Fruit fly (Drosophila melanogaster): ENCODE results near the gene CG7044.

CG7044 gene

DNA sequence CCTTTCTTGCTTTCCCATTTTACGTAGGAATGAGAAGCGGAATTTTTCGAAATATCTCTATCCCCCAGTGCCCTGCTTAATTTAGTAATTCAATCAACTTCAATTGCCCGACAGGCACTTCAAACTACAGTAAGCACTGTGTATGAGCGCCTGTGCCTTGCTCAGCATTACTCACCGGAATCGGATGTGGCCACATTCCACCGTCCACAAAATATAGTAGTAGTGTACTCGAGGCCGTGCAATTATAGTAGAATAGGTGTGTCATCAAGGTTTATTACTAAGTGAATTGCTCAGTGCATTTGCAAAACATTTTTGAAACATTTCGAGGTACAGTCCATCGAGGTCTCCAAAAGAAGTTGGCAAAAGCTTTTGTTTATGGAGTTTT lies 35.8 kb downstream of the CG7044 start:
- no peak for TF ChIP-seq pita (GFP tag; optimal IDR thresholded peaks at IDR 0.05)
- no peak for TF ChIP-seq pan (optimal IDR thresholded peaks at IDR 0.05)
- peak in 1 of 2 experiments; percentile 9 for TF ChIP-seq pan (GFP tag; optimal IDR thresholded peaks at IDR 0.05 in 1 of 2, IDR thresholded peaks at IDR 0.05 in 1 of 2)
- TF ChIP-seq CG1603 (tag; optimal IDR thresholded peaks at IDR 0.05) = peak; percentile 28
- TF ChIP-seq esg (GFP tag; conservative IDR thresholded peaks at IDR 0.05) = no peak
- TF ChIP-seq grau (tag; optimal IDR thresholded peaks at IDR 0.05) = peak; percentile 89
- peak; percentile 15 for TF ChIP-seq CG15514 (GFP tag; optimal IDR thresholded peaks at IDR 0.05)
- no peak for TF ChIP-seq Hr78 (GFP tag; optimal IDR thresholded peaks at IDR 0.05)
- no peak for TF ChIP-seq Blimp-1 (GFP tag; optimal IDR thresholded peaks at IDR 0.05)
- TF ChIP-seq CG12744 (GFP tag; optimal IDR thresholded peaks at IDR 0.05) = no peak
- TF ChIP-seq Vsx1 (GFP tag; optimal IDR thresholded peaks at IDR 0.05) = no peak
- peak; percentile 40; the same call in 2 of the 3 replicates for TF ChIP-seq row (GFP tag; IDR thresholded peaks at IDR 0.05)
- no peak for TF ChIP-seq CG34422 (GFP tag; IDR thresholded peaks at IDR 0.05)
- peak; percentile 18 for TF ChIP-seq Oli (tag; optimal IDR thresholded peaks at IDR 0.05)
- TF ChIP-seq Ptx1 (GFP tag; IDR thresholded peaks at IDR 0.05) = 0 out of 2 replicates have a peak, but pooled peaks have one; percentile 17
- no peak for TF ChIP-seq Mes4 (GFP tag; optimal IDR thresholded peaks at IDR 0.05)
- TF ChIP-seq CG8290 (GFP tag; optimal IDR thresholded peaks at IDR 0.05) = no peak
- TF ChIP-seq CG8290 (tag; optimal IDR thresholded peaks at IDR 0.05) = peak in 1 of 2 experiments; percentile 48
- no peak for TF ChIP-seq CG15479 (GFP tag; optimal IDR thresholded peaks at IDR 0.05)
- TF ChIP-seq prd (optimal IDR thresholded peaks at IDR 0.05) = no peak
- 0 out of 3 replicates have a peak, but pooled peaks have one; percentile 14 for TF ChIP-seq prd (GFP tag; IDR thresholded peaks at IDR 0.05)
- no peak for TF ChIP-seq sisA (GFP tag; IDR thresholded peaks at IDR 0.05)
- no peak for TF ChIP-seq CG4282 (GFP tag; optimal IDR thresholded peaks at IDR 0.05)
- TF ChIP-seq CG10209 (GFP tag; optimal IDR thresholded peaks at IDR 0.05) = no peak
- 0 out of 3 replicates have a peak, but pooled peaks have one; percentile 30 for TF ChIP-seq dysf (GFP tag; IDR thresholded peaks at IDR 0.05)
- TF ChIP-seq kni (GFP tag; optimal IDR thresholded peaks at IDR 0.05) = no peak
- TF ChIP-seq ftz-f1 (GFP tag; optimal IDR thresholded peaks at IDR 0.05) = peak; percentile 32
- 0 out of 2 replicates have a peak, but pooled peaks have one; percentile 24 for TF ChIP-seq CG17328 (GFP tag; IDR thresholded peaks at IDR 0.05)
- no peak for TF ChIP-seq gro (GFP tag; optimal IDR thresholded peaks at IDR 0.05)
- TF ChIP-seq CG8388 (GFP tag; optimal IDR thresholded peaks at IDR 0.05) = no peak
- TF ChIP-seq Sry-β (GFP tag; optimal IDR thresholded peaks at IDR 0.05) = no peak
- peak; percentile 40; the same call in 1 of the 2 replicates for TF ChIP-seq sob (GFP tag; IDR thresholded peaks at IDR 0.05)
- TF ChIP-seq cad (GFP tag; optimal IDR thresholded peaks at IDR 0.05) = no peak
- peak; percentile 30; the same call in 1 of the 2 replicates for TF ChIP-seq Rfx (GFP tag; IDR thresholded peaks at IDR 0.05)
- peak; percentile 62; the same call in 1 of the 3 replicates for TF ChIP-seq CG2199 (GFP tag; IDR thresholded peaks at IDR 0.05)
- peak in 1 of 2 experiments; percentile 31 for TF ChIP-seq Trl (optimal IDR thresholded peaks at IDR 0.05)
- TF ChIP-seq Trl (GFP tag; optimal IDR thresholded peaks at IDR 0.05) = no peak
- TF ChIP-seq Camta (GFP tag; optimal IDR thresholded peaks at IDR 0.05) = no peak
- TF ChIP-seq Hr51 (GFP tag; optimal IDR thresholded peaks at IDR 0.05) = no peak
- TF ChIP-seq CG12769 (tag; optimal IDR thresholded peaks at IDR 0.05) = peak; percentile 54
- no peak for TF ChIP-seq NC2α (GFP tag; optimal IDR thresholded peaks at IDR 0.05)
- TF ChIP-seq HLH3B (GFP tag; IDR thresholded peaks at IDR 0.05) = 0 out of 2 replicates have a peak, but pooled peaks have one; percentile 21
- TF ChIP-seq CG4424 (GFP tag; optimal IDR thresholded peaks at IDR 0.05) = no peak
- TF ChIP-seq HHEX (GFP tag; optimal IDR thresholded peaks at IDR 0.05) = no peak
- 0 out of 3 replicates have a peak, but pooled peaks have one; percentile 24 for TF ChIP-seq zfh1 (GFP tag; IDR thresholded peaks at IDR 0.05)
- TF ChIP-seq CG8089 (GFP tag; optimal IDR thresholded peaks at IDR 0.05) = no peak
- TF ChIP-seq Ets65A (GFP tag) = peak; percentile 2
- TF ChIP-seq CkIIα-i1 (GFP tag; IDR thresholded peaks at IDR 0.05) = no peak
- peak; percentile 24; the same call in 1 of the 2 replicates for TF ChIP-seq CG32532 (GFP tag; IDR thresholded peaks at IDR 0.05)
- TF ChIP-seq gce (GFP tag; IDR thresholded peaks at IDR 0.05) = no peak
- TF ChIP-seq ttk (GFP tag; IDR thresholded peaks at IDR 0.05) = 0 out of 2 replicates have a peak, but pooled peaks have one; percentile 18
- TF ChIP-seq wek (GFP tag; optimal IDR thresholded peaks at IDR 0.05) = no peak
